Fruit fly (Drosophila melanogaster) whole organism, embryonic: ENCODE measurements around the gene Fgop2.

Source experiments
- Abd-B ChIP-seq: fragments of 200-800 bp; sonication (Bioruptor generic); optimal IDR thresholded peaks from 2 replicates; lab custom pipeline; 2018; ENCODE audit warnings: missing biosample characterization, mild to moderate bottlenecking, missing genetic modification characterization, moderate library complexity
- Atf-2 ChIP-seq: fragments of 200-800 bp; sonication (Bioruptor generic); optimal IDR thresholded peaks from 2 replicates; lab custom pipeline; 2016; ENCODE audit warnings: missing biosample characterization, missing genetic modification characterization
- CG10366 ChIP-seq: fragments of 200-800 bp; sonication (Bioruptor generic); IDR thresholded peaks from 2 replicates; pipeline ENCODE4 v1.3.6; 2022; ENCODE audit warnings: missing biosample characterization, missing genetic modification characterization
- CG10565 ChIP-seq: fragments of 200-800 bp; sonication (Bioruptor generic); optimal IDR thresholded peaks from 3 replicates; lab custom pipeline; 2016; ENCODE audit warnings: missing biosample characterization, mild to moderate bottlenecking, missing genetic modification characterization
- CG10654 ChIP-seq: fragments of 200-800 bp; sonication (Bioruptor generic); optimal IDR thresholded peaks from 2 replicates; lab custom pipeline; 2016; ENCODE audit warnings: missing biosample characterization, missing genetic modification characterization
- CG11093 ChIP-seq: fragments of 200-800 bp; sonication (Bioruptor generic); IDR thresholded peaks from 3 replicates; pipeline ENCODE4 v1.3.6; 2022; ENCODE audit warnings: missing biosample characterization, missing genetic modification characterization
- CG11398 ChIP-seq: fragments of 200-800 bp; sonication (Bioruptor generic); optimal IDR thresholded peaks from 2 replicates; lab custom pipeline; 2016; ENCODE audit warnings: missing biosample characterization, missing genetic modification characterization
- CG11456 ChIP-seq: fragments of 200-800 bp; sonication (Bioruptor generic); IDR thresholded peaks from 3 replicates; pipeline ENCODE4 v1.3.6; 2022; ENCODE audit warnings: missing biosample characterization, missing genetic modification characterization
- CG12104 ChIP-seq: fragments of 200-800 bp; sonication (Bioruptor generic); optimal IDR thresholded peaks from 3 replicates; lab custom pipeline; 2016; ENCODE audit warnings: missing biosample characterization, missing genetic modification characterization
- CG12236 ChIP-seq: fragments of 200-800 bp; sonication (Bioruptor generic); optimal IDR thresholded peaks from 2 replicates; lab custom pipeline; 2016; ENCODE audit warnings: missing biosample characterization, missing genetic modification characterization
- CG12659 ChIP-seq: fragments of 200-800 bp; sonication (Bioruptor generic); optimal IDR thresholded peaks from 3 replicates; lab custom pipeline; 2017; ENCODE audit warnings: mild to moderate bottlenecking, missing biosample characterization, missing genetic modification reagents, missing genetic modification characterization
- CG13123 ChIP-seq: fragments of 200-800 bp; sonication (Bioruptor generic); optimal IDR thresholded peaks from 2 replicates; lab custom pipeline; 2016; ENCODE audit warnings: missing biosample characterization, missing genetic modification characterization
- CG15479 ChIP-seq: fragments of 200-800 bp; sonication (Bioruptor generic); optimal IDR thresholded peaks from 3 replicates; lab custom pipeline; 2019; ENCODE audit warnings: missing biosample characterization, mild to moderate bottlenecking, missing genetic modification characterization, moderate library complexity
- CG15696 ChIP-seq: fragments of 200-800 bp; sonication (Bioruptor generic); optimal IDR thresholded peaks from 2 replicates; lab custom pipeline; 2019; ENCODE audit warnings: missing biosample characterization, mild to moderate bottlenecking, missing genetic modification characterization, moderate library complexity
- CG16815 ChIP-seq: fragments of 200-800 bp; sonication (Bioruptor generic); optimal IDR thresholded peaks from 3 replicates; lab custom pipeline; 2017; ENCODE audit warnings: missing biosample characterization, mild to moderate bottlenecking, missing genetic modification characterization
- CG17385 ChIP-seq: fragments of 200-800 bp; sonication (Bioruptor generic); optimal IDR thresholded peaks from 3 replicates; lab custom pipeline; 2018; ENCODE audit warnings: missing biosample characterization, mild to moderate bottlenecking, missing genetic modification characterization
- CG2199 ChIP-seq: fragments of 200-800 bp; sonication (Bioruptor generic); IDR thresholded peaks from 3 replicates; pipeline ENCODE4 v1.3.6; 2022; ENCODE audit warnings: missing biosample characterization, missing genetic modification characterization
- CG32767 ChIP-seq: fragments of 200-800 bp; sonication (Bioruptor generic); IDR thresholded peaks from 2 replicates; pipeline ENCODE4 v1.3.6; 2022; ENCODE audit warnings: missing biosample characterization, missing genetic modification characterization
- CG3281 ChIP-seq: fragments of 200-800 bp; sonication (Bioruptor generic); optimal IDR thresholded peaks from 3 replicates; lab custom pipeline; 2017; ENCODE audit warnings: missing biosample characterization, mild to moderate bottlenecking, missing genetic modification characterization
- CG4282 ChIP-seq: fragments of 200-800 bp; sonication (Bioruptor generic); optimal IDR thresholded peaks from 2 replicates; lab custom pipeline; 2016; ENCODE audit warnings: missing biosample characterization, missing genetic modification characterization
- CG7357 ChIP-seq: fragments of 200-800 bp; sonication (Bioruptor generic); IDR thresholded peaks from 3 replicates; pipeline ENCODE4 v1.3.6; 2022; ENCODE audit warnings: missing biosample characterization, missing genetic modification characterization
- CG7372 ChIP-seq: fragments of 200-800 bp; sonication (Bioruptor generic); IDR thresholded peaks from 2 replicates; pipeline ENCODE4 v1.3.6; 2022; ENCODE audit warnings: missing biosample characterization, missing genetic modification characterization
- CG7786 ChIP-seq: fragments of 200-800 bp; sonication (Bioruptor generic); optimal IDR thresholded peaks from 2 replicates; lab custom pipeline; 2016; ENCODE audit warnings: missing biosample characterization, missing genetic modification characterization
- CHES-1-like ChIP-seq: fragments of 200-800 bp; sonication (Bioruptor generic); optimal IDR thresholded peaks from 2 replicates; lab custom pipeline; 2016; ENCODE audit warnings: missing biosample characterization, missing genetic modification characterization
- CkIIα-i1 ChIP-seq: fragments of 200-800 bp; sonication (Bioruptor generic); IDR thresholded peaks from 2 replicates; pipeline ENCODE4 v1.3.6; 2022; ENCODE audit warnings: missing biosample characterization, missing genetic modification characterization
- Deaf1 ChIP-seq: fragments of 200-800 bp; optimal IDR thresholded peaks from 3 replicates; lab custom pipeline; 2019; ENCODE audit warnings: missing biosample characterization, mild to moderate bottlenecking, missing genetic modification characterization, moderate library complexity
- Hr39 ChIP-seq: fragments of >200 bp; optimal IDR thresholded peaks from 2 replicates; lab custom pipeline; 2017
- Lhr ChIP-seq: fragments of 200-800 bp; sonication (Bioruptor generic); optimal IDR thresholded peaks from 3 replicates; lab custom pipeline; 2017; ENCODE audit warnings: mild to moderate bottlenecking, missing biosample characterization, missing genetic modification reagents, missing genetic modification characterization
- NC2β ChIP-seq: fragments of 200-800 bp; sonication (Bioruptor generic); optimal IDR thresholded peaks from 2 replicates; lab custom pipeline; 2016; ENCODE audit warnings: missing biosample characterization, missing genetic modification characterization
- NK7.1 ChIP-seq: fragments of 200-800 bp; sonication (Bioruptor generic); optimal IDR thresholded peaks from 3 replicates; lab custom pipeline; 2016; ENCODE audit warnings: missing biosample characterization, missing genetic modification characterization
- Nf-YC ChIP-seq: fragments of 200-800 bp; optimal IDR thresholded peaks from 3 replicates; lab custom pipeline; 2019; ENCODE audit warnings: missing biosample characterization, mild to moderate bottlenecking, missing genetic modification characterization, moderate library complexity
- Pdp1 ChIP-seq, 2 experiments: fragments of 200-800 bp; sonication (Bioruptor generic); optimal IDR thresholded peaks; 3 replicates each; lab custom pipeline; 2016; ENCODE audit warnings: missing biosample characterization in 2 of 2, missing genetic modification characterization in 2 of 2, mild to moderate bottlenecking in 1 of 2, moderate library complexity in 1 of 2
- Rx ChIP-seq: fragments of 200-800 bp; sonication (Bioruptor generic); IDR thresholded peaks from 2 replicates; pipeline ENCODE4 v1.3.6; 2022; ENCODE audit warnings: missing biosample characterization, missing genetic modification characterization
- Vsx1 ChIP-seq: fragments of 200-800 bp; sonication (Bioruptor generic); optimal IDR thresholded peaks from 2 replicates; lab custom pipeline; 2017; ENCODE audit warnings: missing biosample characterization, mild to moderate bottlenecking, missing genetic modification characterization, missing genetic modification reagents
- ab ChIP-seq: fragments of 200-800 bp; sonication (Bioruptor generic); optimal IDR thresholded peaks from 2 replicates; lab custom pipeline; 2016; ENCODE audit warnings: missing biosample characterization, missing genetic modification characterization
- btn ChIP-seq: fragments of 200-800 bp; sonication (Bioruptor generic); optimal IDR thresholded peaks from 2 replicates; lab custom pipeline; 2016; ENCODE audit warnings: missing biosample characterization, missing genetic modification characterization
- corto ChIP-seq: fragments of 200-800 bp; sonication (Bioruptor generic); optimal IDR thresholded peaks from 2 replicates; lab custom pipeline; 2016; ENCODE audit warnings: missing biosample characterization, mild to moderate bottlenecking, missing genetic modification characterization, moderate library complexity
- dati ChIP-seq: fragments of 200-800 bp; sonication (Bioruptor generic); IDR thresholded peaks from 2 replicates; pipeline ENCODE4 v1.3.6; 2022; ENCODE audit warnings: missing biosample characterization, missing genetic modification characterization
- fu2 ChIP-seq: fragments of 200-800 bp; sonication (Bioruptor generic); optimal IDR thresholded peaks from 2 replicates; lab custom pipeline; 2016; ENCODE audit warnings: missing biosample characterization, missing genetic modification characterization
- ham ChIP-seq: fragments of 200-800 bp; sonication (Bioruptor generic); IDR thresholded peaks from 2 replicates; pipeline ENCODE4 v1.3.6; 2022; ENCODE audit warnings: missing biosample characterization, missing genetic modification characterization
- inv ChIP-seq: fragments of 200-800 bp; sonication (Bioruptor generic); IDR thresholded peaks from 2 replicates; pipeline ENCODE4 v1.3.6; 2022; ENCODE audit warnings: missing biosample characterization, missing genetic modification characterization; ENCODE audit not compliant: partially characterized antibody
- jing ChIP-seq: fragments of 200-800 bp; sonication (Bioruptor generic); optimal IDR thresholded peaks from 2 replicates; lab custom pipeline; 2018; ENCODE audit warnings: missing biosample characterization, mild to moderate bottlenecking, missing genetic modification characterization
- klu ChIP-seq: fragments of 200-800 bp; sonication (Bioruptor generic); IDR thresholded peaks from 2 replicates; pipeline ENCODE4 v1.3.6; 2022; ENCODE audit warnings: missing biosample characterization, missing genetic modification characterization
- luna ChIP-seq: fragments of 200-800 bp; sonication (Bioruptor generic); optimal IDR thresholded peaks from 2 replicates; lab custom pipeline; 2016; ENCODE audit warnings: missing biosample characterization, missing genetic modification characterization
- mld ChIP-seq: fragments of 200-800 bp; sonication (Bioruptor generic); IDR thresholded peaks from 3 replicates; pipeline ENCODE4 v1.3.6; 2022; ENCODE audit warnings: missing biosample characterization, missing genetic modification characterization; ENCODE audit not compliant: partially characterized antibody
- nmo ChIP-seq: fragments of 200-800 bp; sonication (Bioruptor generic); optimal IDR thresholded peaks from 2 replicates; lab custom pipeline; 2018; ENCODE audit warnings: missing biosample characterization, mild to moderate bottlenecking, missing genetic modification characterization, moderate library complexity
- odd ChIP-seq: fragments of 200-800 bp; sonication (Bioruptor generic); optimal IDR thresholded peaks from 2 replicates; lab custom pipeline; 2017; ENCODE audit warnings: missing biosample characterization, mild to moderate bottlenecking, missing genetic modification characterization
- rib ChIP-seq: fragments of 200-800 bp; sonication (Bioruptor generic); IDR thresholded peaks from 2 replicates; pipeline ENCODE4 v1.3.6; 2022; ENCODE audit warnings: missing biosample characterization, missing genetic modification characterization
- stwl ChIP-seq: fragments of 200-800 bp; sonication (Bioruptor generic); optimal IDR thresholded peaks from 3 replicates; lab custom pipeline; 2018; ENCODE audit warnings: missing biosample characterization, mild to moderate bottlenecking, missing genetic modification characterization, moderate library complexity
- tio ChIP-seq: fragments of 200-800 bp; sonication (Bioruptor generic); optimal IDR thresholded peaks from 2 replicates; lab custom pipeline; 2017; ENCODE audit warnings: missing biosample characterization, missing genetic modification characterization, inconsistent platforms
- tna ChIP-seq: fragments of 200-800 bp; sonication (Bioruptor generic); IDR thresholded peaks from 2 replicates; pipeline ENCODE4 v1.3.6; 2022; ENCODE audit warnings: missing biosample characterization, missing genetic modification characterization; ENCODE audit not compliant: partially characterized antibody
- trem ChIP-seq: fragments of 200-800 bp; optimal IDR thresholded peaks from 3 replicates; lab custom pipeline; 2019; ENCODE audit warnings: missing biosample characterization, mild to moderate bottlenecking, missing genetic modification characterization, moderate library complexity
- zf30C ChIP-seq: fragments of 200-800 bp; sonication (Bioruptor generic); optimal IDR thresholded peaks from 3 replicates; lab custom pipeline; 2018; ENCODE audit warnings: missing biosample characterization, mild to moderate bottlenecking, missing genetic modification characterization

Gene Fgop2

DNA sequence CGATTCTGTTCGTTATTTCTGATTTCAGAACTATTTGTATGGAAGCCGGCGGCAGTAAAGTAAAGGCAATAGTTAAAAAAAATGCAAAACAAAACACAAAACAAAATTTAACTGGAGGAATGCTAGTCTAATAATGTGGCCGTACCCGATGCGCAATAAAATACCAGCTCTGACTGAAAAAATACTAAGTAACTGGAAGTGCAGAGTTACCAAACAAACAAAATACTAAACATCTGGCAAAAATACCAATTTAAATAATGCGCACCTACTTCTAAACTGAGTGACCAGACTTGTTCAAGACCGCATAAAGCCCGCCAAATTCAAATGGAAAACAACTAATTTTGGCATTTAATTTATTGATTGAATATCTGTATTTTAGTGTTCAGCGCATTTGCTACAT is 31.1 kb downstream of the Fgop2 start, which contains the start of gene Wee1 (continued):
- TF ChIP-seq Deaf1, result no peak
- TF ChIP-seq CG12236 (GFP tag; lab: Kevin White, UChicago), result no peak
- TF ChIP-seq CG7372 (GFP tag; lab: Robert Waterston, UW), result no peak
- no peak for TF ChIP-seq CG11093
- no peak for TF ChIP-seq mld (GFP tag; lab: Robert Waterston, UW)
- peak; percentile 71 for TF ChIP-seq Lhr (GFP tag; lab: Kevin White, UChicago)
- TF ChIP-seq fu2 (GFP tag; lab: Kevin White, UChicago), result no peak
- TF ChIP-seq rib (GFP tag; lab: Robert Waterston, UW), result no peak
- TF ChIP-seq CG16815 (GFP tag; lab: Kevin White, UChicago), result no peak
- no peak for TF ChIP-seq Nf-YC (tag; lab: Kevin White, UChicago)
- no peak for TF ChIP-seq btn
- no peak for TF ChIP-seq CG10565 (GFP tag; lab: Kevin White, UChicago)
- no peak for TF ChIP-seq odd
- no peak for TF ChIP-seq zf30C (GFP tag; lab: Kevin White, UChicago)
- TF ChIP-seq CG7786, result no peak
- no peak for TF ChIP-seq dati (GFP tag; lab: Robert Waterston, UW)
- TF ChIP-seq nmo (GFP tag; lab: Kevin White, UChicago), result peak; percentile 84
- peak in 1 of 2 experiments; percentile 45 for TF ChIP-seq Pdp1 (GFP tag; optimal IDR thresholded peaks at IDR 0.05; lab: Kevin White, UChicago)
- no peak for TF ChIP-seq CG17385
- TF ChIP-seq CG10654 (GFP tag; lab: Kevin White, UChicago), result no peak
- no peak for TF ChIP-seq tio
- no peak for TF ChIP-seq ham
- TF ChIP-seq CG15479 (GFP tag; lab: Kevin White, UChicago), result no peak
- no peak for TF ChIP-seq inv
- TF ChIP-seq ab (GFP tag; lab: Kevin White, UChicago), result no peak
- no peak for TF ChIP-seq CG13123 (GFP tag; lab: Kevin White, UChicago)
- TF ChIP-seq CkIIα-i1 (GFP tag; lab: Robert Waterston, UW), result no peak
- TF ChIP-seq luna (GFP tag; lab: Kevin White, UChicago), result no peak
- TF ChIP-seq NC2β (GFP tag; lab: Kevin White, UChicago), result peak; percentile 8
- no peak for TF ChIP-seq Atf-2 (GFP tag; lab: Kevin White, UChicago)
- no peak for TF ChIP-seq CG4282 (GFP tag; lab: Kevin White, UChicago)
- TF ChIP-seq CHES-1-like (GFP tag; lab: Kevin White, UChicago), result peak; percentile 66
- no peak for TF ChIP-seq tna
- peak; percentile 56 for TF ChIP-seq stwl (tag; lab: Kevin White, UChicago)
- no peak for TF ChIP-seq Abd-B (GFP tag; lab: Kevin White, UChicago)
- no peak for TF ChIP-seq CG7357
- TF ChIP-seq Hr39 (lab: Kevin White, UChicago), result no peak
- no peak for TF ChIP-seq klu (GFP tag; lab: Robert Waterston, UW)
- TF ChIP-seq CG10366 (GFP tag; lab: Robert Waterston, UW), result no peak
- no peak for TF ChIP-seq CG11456
- TF ChIP-seq Vsx1, result no peak
- TF ChIP-seq jing (GFP tag; lab: Kevin White, UChicago), result no peak
- no peak for TF ChIP-seq CG2199
- TF ChIP-seq CG15696 (tag; lab: Kevin White, UChicago), result no peak
- no peak for TF ChIP-seq NK7.1 (GFP tag; lab: Kevin White, UChicago)
- no peak for TF ChIP-seq Rx
- TF ChIP-seq CG12104, result no peak
- TF ChIP-seq trem, result peak; percentile 60
- peak; percentile 72 for TF ChIP-seq CG12659 (GFP tag; lab: Kevin White, UChicago)
- TF ChIP-seq CG3281, result no peak
- no peak for TF ChIP-seq CG32767 (GFP tag; lab: Robert Waterston, UW)
- no peak for TF ChIP-seq corto (GFP tag; lab: Kevin White, UChicago)
- no peak for TF ChIP-seq CG11398
